Fruit fly (Drosophila melanogaster): Measurements from ENCODE around the gene CG17104.
A peak's percentile ranks its signal among the peaks of the same experiment; 100 is the strongest.

The CG17104 gene

DNA sequence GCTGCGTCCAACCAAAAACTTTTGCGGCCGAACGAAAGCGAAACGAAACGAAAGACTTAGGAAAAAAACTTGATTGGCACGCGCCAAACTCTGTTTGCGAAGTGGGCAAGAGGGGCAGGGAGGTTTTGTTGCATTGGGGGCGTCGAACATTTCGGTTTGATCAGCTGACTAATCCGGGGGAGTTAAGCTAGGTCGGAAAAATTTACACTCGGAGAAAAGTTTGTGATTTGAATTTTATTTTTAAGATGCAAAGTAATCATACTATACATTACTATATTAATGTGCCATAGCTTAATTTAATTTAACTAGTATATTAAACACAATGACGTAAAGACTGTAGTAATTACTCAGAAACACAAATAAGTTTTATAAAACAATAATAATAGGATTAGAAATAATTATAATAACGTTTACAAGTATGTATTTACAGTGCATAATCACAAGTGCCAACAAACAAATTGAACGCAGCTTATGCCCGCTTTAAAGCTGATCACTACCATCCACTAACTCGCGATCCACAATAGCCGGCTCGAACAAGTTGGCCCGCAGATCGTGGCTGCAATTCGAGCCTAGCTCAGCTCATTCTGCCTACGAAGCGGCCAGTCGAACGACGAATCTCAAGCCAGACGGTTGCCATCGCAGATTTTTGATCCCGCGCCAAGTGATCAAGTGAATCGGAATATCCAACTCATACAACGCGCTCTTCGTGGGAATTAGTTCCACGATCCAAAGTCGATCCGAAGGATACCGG, 15.3 kb upstream of the CG17104 start, which contains the start of gene CG31871 (continued):
- TF ChIP-seq CG2889 (GFP tag; IDR thresholded peaks at IDR 0.05): peak; percentile 34; the same call in 2 of the 3 replicates
- TF ChIP-seq emc (GFP tag; optimal IDR thresholded peaks at IDR 0.05): no peak
- no peak for TF ChIP-seq CG7786 (GFP tag; optimal IDR thresholded peaks at IDR 0.05)
- peak; percentile 29; the same call in 1 of the 3 replicates for TF ChIP-seq Mrtf (GFP tag; IDR thresholded peaks at IDR 0.05)
- TF ChIP-seq Deaf1 (tag; optimal IDR thresholded peaks at IDR 0.05): peak; percentile 60
- peak; percentile 61 for TF ChIP-seq peb (GFP tag; IDR thresholded peaks at IDR 0.05)
- TF ChIP-seq wdn (GFP tag; IDR thresholded peaks at IDR 0.05): peak; percentile 17; the same call in 1 of the 2 replicates
- peak; percentile 6 for TF ChIP-seq CG2116 (GFP tag; optimal IDR thresholded peaks at IDR 0.05)
- peak; percentile 59 for TF ChIP-seq odd (GFP tag; optimal IDR thresholded peaks at IDR 0.05)
- TF ChIP-seq Ssrp (tag; optimal IDR thresholded peaks at IDR 0.05): peak; percentile 84
- TF ChIP-seq CG16813 (GFP tag; IDR thresholded peaks at IDR 0.05; ENCODE audit: partially characterized antibody): no peak
- 0 out of 2 replicates have a peak, but pooled peaks have one; percentile 15 for TF ChIP-seq CG43689 (GFP tag; IDR thresholded peaks at IDR 0.05)
- TF ChIP-seq unc-4 (GFP tag; IDR thresholded peaks at IDR 0.05; ENCODE audit: partially characterized antibody): no peak
- no peak for TF ChIP-seq Hmx (GFP tag; optimal IDR thresholded peaks at IDR 0.05)
- TF ChIP-seq CG31365 (tag; optimal IDR thresholded peaks at IDR 0.05): no peak
- TF ChIP-seq slbo (GFP tag; IDR thresholded peaks at IDR 0.05): peak; percentile 64
- peak; percentile 83 for TF ChIP-seq Drgx (GFP tag; IDR thresholded peaks at IDR 0.05)
- TF ChIP-seq Atf6 (GFP tag; IDR thresholded peaks at IDR 0.05): peak; percentile 69; the same call in 1 of the 2 replicates
- peak; percentile 88 for TF ChIP-seq CG2712 (tag; optimal IDR thresholded peaks at IDR 0.05)
- TF ChIP-seq BtbVII (GFP tag; optimal IDR thresholded peaks at IDR 0.05): peak; percentile 56
- peak; percentile 44 for TF ChIP-seq CG4820 (GFP tag; optimal IDR thresholded peaks at IDR 0.05)
- peak; percentile 79 for TF ChIP-seq gsb-n (tag; optimal IDR thresholded peaks at IDR 0.05)
- no peak; the same call in 1 of the 2 replicates for TF ChIP-seq CG5953 (GFP tag; IDR thresholded peaks at IDR 0.05)
- peak; percentile 67 for TF ChIP-seq CG9727 (GFP tag; optimal IDR thresholded peaks at IDR 0.05)
- peak in 1 of 2 experiments; percentile 81 for TF ChIP-seq bsh (GFP tag; optimal IDR thresholded peaks at IDR 0.05)
- peak; percentile 73 for TF ChIP-seq CG17385 (GFP tag; optimal IDR thresholded peaks at IDR 0.05)
- no peak for TF ChIP-seq sim (GFP tag; IDR thresholded peaks at IDR 0.05)
- peak; percentile 52; the same call in 1 of the 3 replicates for TF ChIP-seq CG6175 (GFP tag; IDR thresholded peaks at IDR 0.05)
- TF ChIP-seq CG13296 (GFP tag; optimal IDR thresholded peaks at IDR 0.05): peak; percentile 74
- TF ChIP-seq pan (optimal IDR thresholded peaks at IDR 0.05): no peak
- TF ChIP-seq pan (GFP tag; optimal IDR thresholded peaks at IDR 0.05 in 1 of 2, IDR thresholded peaks at IDR 0.05 in 1 of 2): peak in 1 of 2 experiments; percentile 77
- TF ChIP-seq dmrt11E (tag; optimal IDR thresholded peaks at IDR 0.05): peak; percentile 71
- TF ChIP-seq CG18476 (GFP tag; optimal IDR thresholded peaks at IDR 0.05): no peak
- TF ChIP-seq CG32532 (GFP tag; IDR thresholded peaks at IDR 0.05): peak; percentile 69
- TF ChIP-seq nau (GFP tag; optimal IDR thresholded peaks at IDR 0.05): peak; percentile 22
- TF ChIP-seq ro (GFP tag; IDR thresholded peaks at IDR 0.05): peak; percentile 29; the same call in 1 of the 2 replicates
- no peak for TF ChIP-seq sima (GFP tag; optimal IDR thresholded peaks at IDR 0.05)
- TF ChIP-seq mam (GFP tag; optimal IDR thresholded peaks at IDR 0.05): no peak
- peak; percentile 6 for TF ChIP-seq bab2 (GFP tag; optimal IDR thresholded peaks at IDR 0.05)
- peak; percentile 34 for TF ChIP-seq Usf (GFP tag; optimal IDR thresholded peaks at IDR 0.05)
- peak; percentile 57 for TF ChIP-seq caup (GFP tag; optimal IDR thresholded peaks at IDR 0.05; ENCODE audit: severe bottlenecking)
- TF ChIP-seq tgo (GFP tag; IDR thresholded peaks at IDR 0.05): peak; percentile 77
- TF ChIP-seq Hr3 (GFP tag; optimal IDR thresholded peaks at IDR 0.05): peak; percentile 56
- no peak for TF ChIP-seq HmgD (GFP tag; optimal IDR thresholded peaks at IDR 0.05)
- TF ChIP-seq CG2202 (tag; optimal IDR thresholded peaks at IDR 0.05): no peak
- TF ChIP-seq az2 (GFP tag; optimal IDR thresholded peaks at IDR 0.05): peak; percentile 64
- TF ChIP-seq trh (GFP tag; optimal IDR thresholded peaks at IDR 0.05): peak; percentile 18
- peak; percentile 82 for TF ChIP-seq CG15269 (tag; optimal IDR thresholded peaks at IDR 0.05)
- peak; percentile 77 for TF ChIP-seq Xrp1 (GFP tag; IDR thresholded peaks at IDR 0.05)
- TF ChIP-seq ERR (GFP tag; optimal IDR thresholded peaks at IDR 0.05): no peak
